Fruit fly (Drosophila melanogaster) whole organism, larva: ENCODE measurements around the gene CG15258.

Experiments
- noc ChIP-seq: fragments of 200-800 bp; sonication (Bioruptor generic); optimal IDR thresholded peaks from 3 replicates; lab custom pipeline; 2019; ENCODE audit warnings: missing biosample characterization, mild to moderate bottlenecking, missing genetic modification characterization, moderate library complexity

CG15258 gene

dm6 chr2L:15361527-15361926, at the start of gene CG15258:
CG15258 (minus strand) TSS chr2L:15361627.
- no peak for TF ChIP-seq noc (tag; lab: Kevin White, UChicago)

dm6 chr2L:15410250-15410649, 48.8 kb upstream of the CG15258 start:
- no peak for TF ChIP-seq noc (tag; lab: Kevin White, UChicago)

dm6 chr2L:15409108-15409507, 47.7 kb upstream of the CG15258 start:
- no peak for TF ChIP-seq noc (tag; lab: Kevin White, UChicago)

- no peak for TF ChIP-seq noc (tag; lab: Kevin White, UChicago)
These were observed 46.1 kb upstream of the CG15258 start for dm6 chr2L:15407514-15407913.

dm6 chr2L:15407021-15407420, 45.6 kb upstream of the CG15258 start:
- no peak for TF ChIP-seq noc (tag; lab: Kevin White, UChicago)

- no peak for TF ChIP-seq noc (tag; lab: Kevin White, UChicago)
These were observed 44.5 kb upstream of the CG15258 start for dm6 chr2L:15405919-15406318.

dm6 chr2L:15404540-15404939, 43.1 kb upstream of the CG15258 start:
- no peak for TF ChIP-seq noc (tag; lab: Kevin White, UChicago)

- TF ChIP-seq noc (tag; lab: Kevin White, UChicago), result no peak
These were observed 40.4 kb upstream of the CG15258 start for dm6 chr2L:15401860-15402259.

- TF ChIP-seq noc (tag; lab: Kevin White, UChicago), result no peak
These were observed 39.0 kb upstream of the CG15258 start for dm6 chr2L:15400306-15400851.

dm6 chr2L:15396796-15397195, 35.4 kb upstream of the CG15258 start:
- no peak for TF ChIP-seq noc (tag; lab: Kevin White, UChicago)

- no peak for TF ChIP-seq noc (tag; lab: Kevin White, UChicago)
These were observed 30.9 kb upstream of the CG15258 start for dm6 chr2L:15392371-15392770.

dm6 chr2L:15390421-15390820, 29.0 kb upstream of the CG15258 start:
- no peak for TF ChIP-seq noc (tag; lab: Kevin White, UChicago)

- TF ChIP-seq noc (tag; lab: Kevin White, UChicago), result no peak
These were observed 27.6 kb upstream of the CG15258 start for dm6 chr2L:15388980-15389379.

dm6 chr2L:15387886-15388605, 26.6 kb upstream of the CG15258 start:
- TF ChIP-seq noc (tag; lab: Kevin White, UChicago), result no peak

- no peak for TF ChIP-seq noc (tag; lab: Kevin White, UChicago)
These were observed 25.3 kb upstream of the CG15258 start for dm6 chr2L:15386749-15387148.

- TF ChIP-seq noc (tag; lab: Kevin White, UChicago), result no peak
These were observed 24.6 kb upstream of the CG15258 start for dm6 chr2L:15386075-15386474.

dm6 chr2L:15385340-15385739, 23.9 kb upstream of the CG15258 start:
- no peak for TF ChIP-seq noc (tag; lab: Kevin White, UChicago)
